Worm (Caenorhabditis elegans) whole organism, L4 larva: ENCODE data around the gene grl-2.

Source experiments
- F10B5.3 ChIP-seq: sonication (generic microtip); optimal IDR thresholded peaks from 2 replicates; lab custom pipeline; 2016; ENCODE audit warnings: mild to moderate bottlenecking, missing genetic modification characterization, missing compliant biosample characterization
- T20F7.1 ChIP-seq: fragments of 200-800 bp; sonication (Bioruptor generic); optimal IDR thresholded peaks from 2 replicates; lab custom pipeline; 2018; ENCODE audit warnings: mild to moderate bottlenecking, missing genetic modification characterization, missing compliant biosample characterization
- T26A8.4 ChIP-seq: fragments of 200-800 bp; sonication (Bioruptor generic); IDR thresholded peaks from 2 replicates; pipeline ENCODE4 v1.3.6; 2022; ENCODE audit warnings: missing genetic modification characterization, missing compliant biosample characterization
- Y105C5A.15 ChIP-seq: fragments of 200-800 bp; sonication (Bioruptor generic); IDR thresholded peaks from 2 replicates; pipeline ENCODE4 v1.3.6; 2022; ENCODE audit warnings: missing genetic modification characterization, missing compliant biosample characterization
- Y5F2A.4 ChIP-seq: fragments of 200-800 bp; sonication (Bioruptor generic); optimal IDR thresholded peaks from 2 replicates; lab custom pipeline; 2018; ENCODE audit warnings: mild to moderate bottlenecking, missing genetic modification characterization, missing compliant biosample characterization
- ces-1 ChIP-seq: fragments of 150-350 bp; sonication (generic microtip); optimal IDR thresholded peaks from 4 replicates; lab custom pipeline; 2014; ENCODE audit warnings: missing biosample characterization, missing genetic modification reagents, missing genetic modification characterization
- ctbp-1 ChIP-seq: fragments of 200-800 bp; sonication (Bioruptor generic); IDR thresholded peaks from 2 replicates; pipeline ENCODE4 v1.3.6; 2022; ENCODE audit warnings: missing genetic modification reagents, missing genetic modification characterization, missing compliant biosample characterization
- dmd-6 ChIP-seq: fragments of 200-800 bp; sonication (Bioruptor generic); IDR thresholded peaks from 2 replicates; pipeline ENCODE4 v1.3.6; 2022; ENCODE audit warnings: missing genetic modification reagents, missing genetic modification characterization, missing compliant biosample characterization
- dmd-8 ChIP-seq: fragments of 200-800 bp; sonication (Bioruptor generic); IDR thresholded peaks from 2 replicates; pipeline ENCODE4 v1.3.6; 2022; ENCODE audit warnings: missing genetic modification characterization, missing compliant biosample characterization
- duxl-1 ChIP-seq: sonication (generic microtip); optimal IDR thresholded peaks from 2 replicates; lab custom pipeline; 2016; ENCODE audit warnings: mild to moderate bottlenecking, missing genetic modification characterization, moderate library complexity, missing compliant biosample characterization; ENCODE audit not compliant: poor library complexity
- dve-1 ChIP-seq: sonication (generic microtip); optimal IDR thresholded peaks from 2 replicates; lab custom pipeline; 2017; ENCODE audit warnings: antibody characterized with exemption, mild to moderate bottlenecking, missing genetic modification characterization, missing compliant biosample characterization; ENCODE audit not compliant: insufficient read depth
- hif-1 ChIP-seq, 2 experiments: sonication (generic microtip); optimal IDR thresholded peaks; 2 replicates each; lab custom pipeline; 2016 to 2017; ENCODE audit warnings: missing compliant biosample characterization in 2 of 2, missing genetic modification characterization in 2 of 2, missing genetic modification reagents in 2 of 2, missing genotype in 2 of 2, mild to moderate bottlenecking in 1 of 2
- hmg-1.1 ChIP-seq: fragments of 200-800 bp; sonication (Bioruptor generic); IDR thresholded peaks from 2 replicates; pipeline ENCODE4 v1.3.6; 2022; ENCODE audit warnings: missing genetic modification reagents, missing genetic modification characterization, missing compliant biosample characterization
- lim-7 ChIP-seq: fragments of 200-800 bp; sonication (Bioruptor generic); IDR thresholded peaks from 2 replicates; pipeline ENCODE4 v1.3.6; 2022; ENCODE audit warnings: missing genetic modification characterization, missing compliant biosample characterization
- lin-29 ChIP-seq: fragments of 200-800 bp; sonication (Bioruptor generic); IDR thresholded peaks from 2 replicates; pipeline ENCODE4 v1.3.6; 2022; ENCODE audit warnings: missing genetic modification reagents, missing genetic modification characterization, missing compliant biosample characterization
- lsy-2 ChIP-seq, 2 experiments: fragments of 150-350 bp in 1 of 2; sonication (generic microtip) in 1 of 2; optimal IDR thresholded peaks; 2 replicates each; lab custom pipeline; 2014 to 2017; ENCODE audit warnings: missing biosample characterization in 2 of 2, missing genetic modification characterization in 2 of 2
- madf-9 ChIP-seq: fragments of 200-800 bp; sonication (Bioruptor generic); conservative IDR thresholded peaks from 2 replicates; pipeline ENCODE4 v1.3.6; 2022; ENCODE audit warnings: missing genetic modification reagents, missing genetic modification characterization, missing compliant biosample characterization
- mxl-3 ChIP-seq: fragments of 200-800 bp; sonication (Bioruptor generic); optimal IDR thresholded peaks from 2 replicates; lab custom pipeline; 2018; ENCODE audit warnings: mild to moderate bottlenecking, missing genetic modification characterization, missing compliant biosample characterization
- nhr-11 ChIP-seq: fragments of 150-350 bp; optimal IDR thresholded peaks from 2 replicates; lab custom pipeline; 2014; ENCODE audit warnings: missing biosample characterization, missing genetic modification characterization
- nhr-25 ChIP-seq: sonication (generic microtip); optimal IDR thresholded peaks from 2 replicates; lab custom pipeline; 2017; ENCODE audit warnings: missing genetic modification characterization, mild to moderate bottlenecking, missing compliant biosample characterization, antibody characterized with exemption, moderate library complexity, borderline replicate concordance; ENCODE audit not compliant: insufficient read depth
- nhr-28 ChIP-seq: fragments of 150-350 bp; optimal IDR thresholded peaks from 2 replicates; lab custom pipeline; 2014; ENCODE audit warnings: missing biosample characterization, missing genetic modification characterization
- nhr-41 ChIP-seq: fragments of 200-800 bp; sonication (Bioruptor generic); IDR thresholded peaks from 2 replicates; pipeline ENCODE4 v1.3.6; 2022; ENCODE audit warnings: missing genetic modification reagents, missing genetic modification characterization, missing compliant biosample characterization
- nhr-6 ChIP-seq: fragments of 150-350 bp; optimal IDR thresholded peaks from 2 replicates; lab custom pipeline; 2014; ENCODE audit warnings: missing biosample characterization, missing genetic modification characterization
- nhr-76 ChIP-seq: fragments of 150-350 bp; optimal IDR thresholded peaks from 2 replicates; lab custom pipeline; 2014; ENCODE audit warnings: missing biosample characterization, missing genetic modification characterization
- pha-4 ChIP-seq, 2 experiments: fragments of 150-350 bp in 1 of 2; fragments of 200-800 bp in 1 of 2; sonication (Bioruptor generic) in 1 of 2; IDR thresholded peaks in 1 of 2; optimal IDR thresholded peaks in 1 of 2; 2 replicates each; pipeline versions ENCODE4 v1.3.6 to Lab custom; 2014 to 2022; ENCODE audit warnings: missing genetic modification characterization in 2 of 2, missing genetic modification reagents in 2 of 2, missing biosample characterization in 1 of 2, missing compliant biosample characterization in 1 of 2
- php-3 ChIP-seq: fragments of 200-800 bp; sonication (Bioruptor generic); IDR thresholded peaks from 2 replicates; pipeline ENCODE4 v1.3.6; 2022; ENCODE audit warnings: missing genetic modification reagents, missing genetic modification characterization, missing compliant biosample characterization
- pqm-1 ChIP-seq: sonication (generic microtip); optimal IDR thresholded peaks from 2 replicates; lab custom pipeline; 2017; ENCODE audit warnings: missing biosample characterization, missing genetic modification characterization
- rbr-2 ChIP-seq: sonication (generic microtip); optimal IDR thresholded peaks from 2 replicates; lab custom pipeline; 2016; ENCODE audit warnings: missing genotype, missing genetic modification characterization, missing compliant biosample characterization
- saeg-2 ChIP-seq: fragments of 200-800 bp; sonication (Bioruptor generic); IDR thresholded peaks from 2 replicates; pipeline ENCODE4 v1.3.6; 2022; ENCODE audit warnings: missing genetic modification reagents, missing genetic modification characterization, missing compliant biosample characterization
- snpc-1.2 ChIP-seq: fragments of 200-800 bp; sonication (Bioruptor generic); IDR thresholded peaks from 2 replicates; pipeline ENCODE4 v1.3.6; 2022; ENCODE audit warnings: missing genetic modification reagents, missing genetic modification characterization, missing compliant biosample characterization
- snpc-4 ChIP-seq: fragments of 150-350 bp; optimal IDR thresholded peaks from 2 replicates; lab custom pipeline; 2014; ENCODE audit warnings: missing biosample characterization, missing genetic modification characterization
- spr-1 ChIP-seq: sonication (generic microtip); optimal IDR thresholded peaks from 2 replicates; lab custom pipeline; 2016; ENCODE audit warnings: mild to moderate bottlenecking, missing genetic modification characterization, missing compliant biosample characterization
- spr-3 ChIP-seq: fragments of 200-800 bp; sonication (Bioruptor generic); optimal IDR thresholded peaks from 2 replicates; lab custom pipeline; 2018; ENCODE audit warnings: mild to moderate bottlenecking, missing genetic modification characterization, missing compliant biosample characterization
- tag-97 ChIP-seq: fragments of 200-800 bp; sonication (Bioruptor generic); IDR thresholded peaks from 2 replicates; pipeline ENCODE4 v1.3.6; 2022; ENCODE audit warnings: missing genetic modification characterization, missing compliant biosample characterization
- tra-1 ChIP-seq: fragments of 200-800 bp; sonication (Bioruptor generic); IDR thresholded peaks from 2 replicates; pipeline ENCODE4 v1.3.6; 2022; ENCODE audit warnings: missing genetic modification reagents, missing genetic modification characterization, missing compliant biosample characterization
- unc-62 ChIP-seq, 3 experiments: fragments of 150-350 bp in 1 of 3; sonication (generic microtip); optimal IDR thresholded peaks in 2 of 3; peaks in 1 of 3; 1 replicate in 1 of 3; 2 replicates in 2 of 3; lab custom pipeline; 2014 to 2017; ENCODE audit warnings: missing biosample characterization in 3 of 3, missing genetic modification characterization in 3 of 3, missing genetic modification reagents in 3 of 3, missing genotype in 1 of 3
- zfp-2 ChIP-seq: sonication (generic microtip); optimal IDR thresholded peaks from 2 replicates; lab custom pipeline; 2016; ENCODE audit warnings: mild to moderate bottlenecking, missing genetic modification characterization, missing compliant biosample characterization
- zfp-3 ChIP-seq: fragments of 200-800 bp; sonication (Bioruptor generic); conservative IDR thresholded peaks from 2 replicates; pipeline ENCODE4 v1.3.6; 2022; ENCODE audit warnings: missing genetic modification reagents, missing genetic modification characterization, missing compliant biosample characterization
- zip-11 ChIP-seq: fragments of 200-800 bp; sonication (Bioruptor generic); IDR thresholded peaks from 2 replicates; pipeline ENCODE4 v1.3.6; 2022; ENCODE audit warnings: missing genetic modification characterization, missing compliant biosample characterization
- zip-2 ChIP-seq: fragments of 150-350 bp; optimal IDR thresholded peaks from 2 replicates; lab custom pipeline; 2014; ENCODE audit warnings: missing biosample characterization, missing genetic modification characterization

Gene grl-2

DNA sequence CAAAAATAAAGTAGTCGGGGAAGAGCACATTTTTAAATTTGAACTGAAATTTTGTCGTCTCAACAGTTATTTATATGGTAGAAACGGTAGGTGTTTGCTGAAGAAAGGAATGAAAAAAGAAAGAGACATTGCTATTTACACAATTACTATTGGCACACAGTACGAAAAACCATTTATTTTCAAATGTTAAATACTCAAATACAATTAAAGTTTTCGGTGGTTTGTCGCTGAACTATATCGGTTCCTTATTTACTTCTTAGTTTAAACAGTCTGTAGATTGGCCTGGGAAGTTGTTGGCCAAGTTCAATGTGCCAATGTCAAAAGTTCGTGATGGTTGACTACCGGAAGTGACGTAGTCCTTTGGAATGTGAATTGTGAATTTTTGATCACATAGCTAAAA is 40.8 kb upstream of the grl-2 start, which contains the start of gene ttr-27:
Gene ttr-27, minus strand, starts transcription at position 45 of the 400 bp plus-strand sequence.
- TF ChIP-seq zip-2 (tag; lab: Kevin White, UChicago) (no peak), nhr-6 (no peak), dmd-8 (GFP tag; lab: Robert Waterston, UW) (no peak), nhr-41 (GFP tag; lab: Robert Waterston, UW) (no peak)

- TF ChIP-seq zip-2 (tag; lab: Kevin White, UChicago) (no peak), nhr-28 (tag; lab: Kevin White, UChicago) (no peak), unc-62 (GFP tag; optimal IDR thresholded peaks at IDR 0.05 in 1 of 2; lab: Kevin White, UChicago) (peak in 1 of 2 experiments; percentile 79), unc-62 (tag; optimal IDR thresholded peaks at IDR 0.05; lab: Kevin White, UChicago) (no peak), Y5F2A.4 (GFP tag; lab: Kevin White, UChicago) (no peak), F10B5.3 (tag; lab: Kevin White, UChicago) (no peak)
Observed at ce11 chrV:12905074-12905473, 39.8 kb upstream of the grl-2 start, which contains the start of gene ttr-28. Gene ttr-28, minus strand, starts transcription at chrV:12905174.

DNA sequence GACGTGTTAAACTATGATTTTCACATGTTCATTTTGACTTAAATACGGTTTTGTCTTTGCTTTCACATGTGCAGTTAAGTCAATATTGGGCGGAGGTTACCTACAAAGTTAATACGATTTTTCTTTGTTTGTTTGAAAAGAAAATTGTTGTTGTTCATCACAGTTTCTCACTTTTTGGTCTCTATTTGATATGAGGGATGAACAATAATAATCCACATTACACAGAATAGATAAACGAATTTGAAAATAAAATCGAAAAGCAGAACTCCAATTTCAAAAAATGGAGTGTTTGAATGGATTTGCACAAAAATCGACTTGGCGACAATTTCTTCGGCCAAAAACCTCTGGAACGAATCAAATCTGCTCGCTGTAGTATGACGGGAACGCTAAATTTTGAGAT is 38.1 kb upstream of the grl-2 start, which contains the start of gene ttr-29:
Gene ttr-29, minus strand, starts transcription at position 101 of the 400 bp plus-strand sequence.
- peak in 1 of 2 experiments; percentile 18 for TF ChIP-seq unc-62 (GFP tag; optimal IDR thresholded peaks at IDR 0.05 in 1 of 2; lab: Kevin White, UChicago)
- TF ChIP-seq unc-62 (tag; optimal IDR thresholded peaks at IDR 0.05; lab: Kevin White, UChicago): no peak
- no peak for TF ChIP-seq Y105C5A.15 (GFP tag; lab: Robert Waterston, UW)

ce11 chrV:12907436-12907835 is 37.4 kb upstream of the grl-2 start:
- TF ChIP-seq snpc-4 (tag; lab: Kevin White, UChicago): no peak
- no peak for TF ChIP-seq hif-1 (tag; optimal IDR thresholded peaks at IDR 0.05; lab: Kevin White, UChicago)
- no peak for TF ChIP-seq dve-1 (tag; lab: Kevin White, UChicago)
- TF ChIP-seq ctbp-1 (GFP tag; lab: Robert Waterston, UW): no peak
- TF ChIP-seq zfp-3 (GFP tag; lab: Robert Waterston, UW): no peak
- TF ChIP-seq nhr-76: no peak
- TF ChIP-seq zfp-2 (tag; lab: Kevin White, UChicago): no peak
- no peak for TF ChIP-seq php-3 (GFP tag; lab: Robert Waterston, UW)
- no peak for TF ChIP-seq duxl-1 (tag; lab: Kevin White, UChicago)
- TF ChIP-seq mxl-3 (GFP tag; lab: Kevin White, UChicago): no peak
- TF ChIP-seq Y5F2A.4 (GFP tag; lab: Kevin White, UChicago): no peak
- TF ChIP-seq madf-9: no peak
- no peak for TF ChIP-seq pqm-1 (tag; lab: Kevin White, UChicago)
- no peak for TF ChIP-seq dmd-6 (GFP tag; lab: Robert Waterston, UW)
- TF ChIP-seq zip-11 (GFP tag; lab: Robert Waterston, UW): no peak

- TF ChIP-seq pha-4 (GFP tag; IDR thresholded peaks at IDR 0.05; lab: Robert Waterston, UW) (no peak), pha-4 (tag; optimal IDR thresholded peaks at IDR 0.05; lab: Kevin White, UChicago) (no peak), rbr-2 (tag; lab: Kevin White, UChicago) (no peak), Y5F2A.4 (GFP tag; lab: Kevin White, UChicago) (no peak), nhr-11 (tag; lab: Kevin White, UChicago) (no peak), dmd-6 (GFP tag; lab: Robert Waterston, UW) (peak; percentile 80), saeg-2 (GFP tag; lab: Robert Waterston, UW) (peak; percentile 70; the same call in 1 of the 2 replicates), nhr-76 (no peak), lin-29 (no peak), tag-97 (no peak), nhr-41 (GFP tag; lab: Robert Waterston, UW) (no peak), spr-1 (no peak), lsy-2 (tag; optimal IDR thresholded peaks at IDR 0.05; lab: Kevin White, UChicago) (no peak), tra-1 (GFP tag; lab: Robert Waterston, UW) (no peak), nhr-25 (tag; lab: Kevin White, UChicago) (no peak), spr-3 (GFP tag; lab: Kevin White, UChicago) (no peak), T20F7.1 (GFP tag; lab: Kevin White, UChicago) (no peak), hmg-1.1 (GFP tag; lab: Robert Waterston, UW) (0 out of 2 replicates have a peak, but pooled peaks have one; percentile 19), lim-7 (GFP tag; lab: Robert Waterston, UW) (no peak), snpc-1.2 (GFP tag; lab: Robert Waterston, UW) (no peak), dve-1 (tag; lab: Kevin White, UChicago) (peak; percentile 6), dmd-8 (GFP tag; lab: Robert Waterston, UW) (no peak), ces-1 (GFP tag; lab: Kevin White, UChicago) (no peak), T26A8.4 (no peak), pqm-1 (tag; lab: Kevin White, UChicago) (no peak)
Observed at ce11 chrV:12908614-12909013, 36.3 kb upstream of the grl-2 start.
